Fruit fly (Drosophila melanogaster): ENCODE measurements around the gene CLIP-190.

Gene CLIP-190

dm6 chr2L:17385221-17385529 is 675 bp downstream of the CLIP-190 start (continued):
- TF ChIP-seq CG2712 (tag; optimal IDR thresholded peaks at IDR 0.05) (no peak), repo (GFP tag; optimal IDR thresholded peaks at IDR 0.05) (no peak), CG4360 (GFP tag; IDR thresholded peaks at IDR 0.05) (peak; percentile 94), Lpt (GFP tag; optimal IDR thresholded peaks at IDR 0.05) (no peak), CG11247 (GFP tag; IDR thresholded peaks at IDR 0.05) (no peak), Gug (GFP tag; IDR thresholded peaks at IDR 0.05) (no peak), CG9727 (GFP tag; optimal IDR thresholded peaks at IDR 0.05) (peak; percentile 28), CG6689 (GFP tag; IDR thresholded peaks at IDR 0.05) (no peak), Usf (GFP tag; optimal IDR thresholded peaks at IDR 0.05) (no peak), disco-r (GFP tag; optimal IDR thresholded peaks at IDR 0.05) (no peak), zen2 (GFP tag; IDR thresholded peaks at IDR 0.05; ENCODE audit: partially characterized antibody) (no peak), insv (GFP tag; optimal IDR thresholded peaks at IDR 0.05) (no peak), gfzf (GFP tag; optimal IDR thresholded peaks at IDR 0.05) (no peak), Taf1 (GFP tag; IDR thresholded peaks at IDR 0.05) (no peak), CG1233 (GFP tag; optimal IDR thresholded peaks at IDR 0.05) (no peak), CG15269 (tag; optimal IDR thresholded peaks at IDR 0.05) (peak; percentile 30), CG1024 (GFP tag; IDR thresholded peaks at IDR 0.05) (no peak), CG3163 (GFP tag; optimal IDR thresholded peaks at IDR 0.05) (no peak), CHES-1-like (GFP tag; optimal IDR thresholded peaks at IDR 0.05) (no peak), bsh (GFP tag; optimal IDR thresholded peaks at IDR 0.05) (peak; percentile 9 to 99), dmrt99B (tag; optimal IDR thresholded peaks at IDR 0.05) (peak; percentile 24), sima (GFP tag; optimal IDR thresholded peaks at IDR 0.05) (no peak), CG9817 (tag; optimal IDR thresholded peaks at IDR 0.05) (no peak), CG14667 (GFP tag; IDR thresholded peaks at IDR 0.05) (no peak), ato (GFP tag; IDR thresholded peaks at IDR 0.05; ENCODE audit: partially characterized antibody) (no peak), ewg (GFP tag; optimal IDR thresholded peaks at IDR 0.05) (peak; percentile 84), scrt (GFP tag; optimal IDR thresholded peaks at IDR 0.05) (peak; percentile 33), dimm (GFP tag; IDR thresholded peaks at IDR 0.05) (no peak), bbx (GFP tag; IDR thresholded peaks at IDR 0.05; ENCODE audit: partially characterized antibody) (no peak), cato (GFP tag; optimal IDR thresholded peaks at IDR 0.05; ENCODE audit: borderline replicate concordance) (no peak), Tbp (GFP tag; optimal IDR thresholded peaks at IDR 0.05) (no peak), Hr3 (GFP tag; optimal IDR thresholded peaks at IDR 0.05) (no peak), CG3838 (GFP tag; optimal IDR thresholded peaks at IDR 0.05) (no peak), pho (GFP tag; optimal IDR thresholded peaks at IDR 0.05) (no peak), CG2875 (GFP tag; optimal IDR thresholded peaks at IDR 0.05) (no peak), CG14710 (tag; optimal IDR thresholded peaks at IDR 0.05) (no peak), CG17568 (GFP tag; optimal IDR thresholded peaks at IDR 0.05) (peak; percentile 5), kah (GFP tag; optimal IDR thresholded peaks at IDR 0.05) (no peak), CG4707 (GFP tag; optimal IDR thresholded peaks at IDR 0.05) (no peak), Six4 (GFP tag; optimal IDR thresholded peaks at IDR 0.05) (no peak), CG4730 (GFP tag; IDR thresholded peaks at IDR 0.05) (no peak), Hand (GFP tag; optimal IDR thresholded peaks at IDR 0.05) (no peak), sob (GFP tag; IDR thresholded peaks at IDR 0.05) (no peak), Spps (tag; optimal IDR thresholded peaks at IDR 0.05) (no peak), hb (GFP tag; IDR thresholded peaks at IDR 0.05; ENCODE audit: partially characterized antibody) (no peak), mld (GFP tag; IDR thresholded peaks at IDR 0.05; ENCODE audit: partially characterized antibody) (no peak), CG9215 (GFP tag; IDR thresholded peaks at IDR 0.05) (no peak), sna (GFP tag; IDR thresholded peaks at IDR 0.05; ENCODE audit: partially characterized antibody) (no peak), esg (GFP tag; conservative IDR thresholded peaks at IDR 0.05) (no peak), CG8281 (tag; optimal IDR thresholded peaks at IDR 0.05) (no peak), Atf6 (GFP tag; IDR thresholded peaks at IDR 0.05) (no peak), CG34376 (GFP tag; optimal IDR thresholded peaks at IDR 0.05) (no peak)
